Worm (Caenorhabditis elegans): ENCODE results near the gene apt-9.

The apt-9 gene

DNA sequence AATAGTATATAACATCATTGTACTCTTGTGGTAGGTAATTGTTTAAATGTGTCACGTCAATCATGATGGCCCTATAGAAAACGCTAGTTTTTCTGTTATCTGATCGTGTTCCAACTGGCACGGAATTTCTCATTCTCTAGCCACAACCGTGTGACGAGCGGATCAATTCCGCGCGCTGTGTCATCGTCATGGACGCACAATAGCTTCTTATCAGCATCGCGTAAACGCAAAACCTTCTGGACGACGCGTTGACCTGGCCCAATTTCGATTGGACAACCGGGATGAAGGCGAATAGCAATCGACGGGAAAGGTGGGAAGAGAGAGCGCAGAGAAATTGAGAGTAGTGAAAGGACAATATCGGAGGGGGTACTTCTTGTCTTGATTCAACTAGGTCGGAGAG is 11.3 kb upstream of the apt-9 start, which contains the start of gene lpr-3:
lpr-3 (plus strand) TSS at position 374 of the 400 bp plus-strand sequence.
- no peak for TF ChIP-seq dmd-4 (tag; optimal IDR thresholded peaks at IDR 0.05; ENCODE audit: borderline replicate concordance)
- no peak for TF ChIP-seq madf-2 (tag; optimal IDR thresholded peaks at IDR 0.05)
- TF ChIP-seq ahr-1 (tag; optimal IDR thresholded peaks at IDR 0.05) = no peak
- no peak for TF ChIP-seq sdc-2 (tag; optimal IDR thresholded peaks at IDR 0.05)
- no peak for TF ChIP-seq ceh-30 (tag; optimal IDR thresholded peaks at IDR 0.05)
- no peak for TF ChIP-seq pax-1 (tag; optimal IDR thresholded peaks at IDR 0.05)
- no peak for TF ChIP-seq ceh-19 (GFP tag; optimal IDR thresholded peaks at IDR 0.05)
- TF ChIP-seq eyg-1 (tag; optimal IDR thresholded peaks at IDR 0.05) = no peak
- TF ChIP-seq elt-2 (tag; optimal IDR thresholded peaks at IDR 0.05) = no peak
- TF ChIP-seq ama-1 (optimal IDR thresholded peaks at IDR 0.05) = no peak
- no peak for TF ChIP-seq ceh-24 (tag; optimal IDR thresholded peaks at IDR 0.05)
- TF ChIP-seq fax-1 (tag; optimal IDR thresholded peaks at IDR 0.05) = no peak
- peak; percentile 4 for TF ChIP-seq ceh-31 (tag; optimal IDR thresholded peaks at IDR 0.05)
- TF ChIP-seq ceh-34 (tag; optimal IDR thresholded peaks at IDR 0.05) = no peak
- no peak for TF ChIP-seq ceh-14 (tag; optimal IDR thresholded peaks at IDR 0.05)
- no peak for TF ChIP-seq pha-4 (tag; optimal IDR thresholded peaks at IDR 0.05)
- TF ChIP-seq nfya-1 (tag; optimal IDR thresholded peaks at IDR 0.05) = peak; percentile 54
- TF ChIP-seq ztf-16 (tag; optimal IDR thresholded peaks at IDR 0.05) = no peak
- TF ChIP-seq pqm-1 (tag; optimal IDR thresholded peaks at IDR 0.05) = no peak
- TF ChIP-seq che-1 (tag; optimal IDR thresholded peaks at IDR 0.05) = no peak
- no peak for TF ChIP-seq npax-4 (tag; optimal IDR thresholded peaks at IDR 0.05)
- no peak for TF ChIP-seq dve-1 (tag; optimal IDR thresholded peaks at IDR 0.05)
- TF ChIP-seq rnt-1 (tag; optimal IDR thresholded peaks at IDR 0.05) = peak; percentile 74
- TF ChIP-seq unc-55 (GFP tag; optimal IDR thresholded peaks at IDR 0.05) = peak; percentile 63
- TF ChIP-seq hlh-8 (tag; optimal IDR thresholded peaks at IDR 0.05) = no peak
- no peak for TF ChIP-seq C08G9.2 (tag; optimal IDR thresholded peaks at IDR 0.05)
- TF ChIP-seq ceh-2 (tag; optimal IDR thresholded peaks at IDR 0.05) = no peak
- TF ChIP-seq F13H6.1 (tag; optimal IDR thresholded peaks at IDR 0.05) = no peak
- no peak for TF ChIP-seq sox-2 (GFP tag; IDR thresholded peaks at IDR 0.05)
- TF ChIP-seq pros-1 (tag; optimal IDR thresholded peaks at IDR 0.05) = peak; percentile 0

- TF ChIP-seq ceh-31 (tag; optimal IDR thresholded peaks at IDR 0.05) = peak; percentile 2
- peak; percentile 19 for TF ChIP-seq ama-1 (optimal IDR thresholded peaks at IDR 0.05)
- no peak for TF ChIP-seq dve-1 (tag; optimal IDR thresholded peaks at IDR 0.05)
These were observed 8.6 kb upstream of the apt-9 start, which contains the start of gene lpr-6 for ce11 chrX:11059744-11060143. lpr-6 (plus strand) TSS chrX:11059994.

ce11 chrX:11060940-11061339 is 7.4 kb upstream of the apt-9 start:
- no peak for TF ChIP-seq tbx-7 (tag; optimal IDR thresholded peaks at IDR 0.05)
- no peak for TF ChIP-seq ztf-16 (tag; optimal IDR thresholded peaks at IDR 0.05)
- no peak for TF ChIP-seq ceh-34 (tag; optimal IDR thresholded peaks at IDR 0.05)
- TF ChIP-seq ceh-22 (tag; optimal IDR thresholded peaks at IDR 0.05) = no peak
- no peak for TF ChIP-seq fax-1 (tag; optimal IDR thresholded peaks at IDR 0.05)
- no peak for TF ChIP-seq unc-3 (GFP tag; conservative IDR thresholded peaks at IDR 0.05)
- no peak for TF ChIP-seq unc-3 (tag; optimal IDR thresholded peaks at IDR 0.05)
- TF ChIP-seq ref-2 (tag; optimal IDR thresholded peaks at IDR 0.05) = no peak
- TF ChIP-seq elt-2 (tag; optimal IDR thresholded peaks at IDR 0.05) = no peak
- TF ChIP-seq rnt-1 (tag; optimal IDR thresholded peaks at IDR 0.05) = no peak
- no peak for TF ChIP-seq npax-4 (tag; optimal IDR thresholded peaks at IDR 0.05)
- no peak for TF ChIP-seq ceh-24 (tag; optimal IDR thresholded peaks at IDR 0.05)
- no peak for TF ChIP-seq pros-1 (tag; optimal IDR thresholded peaks at IDR 0.05)
- no peak for TF ChIP-seq sdc-2 (tag; optimal IDR thresholded peaks at IDR 0.05)
- TF ChIP-seq ceh-6 (GFP tag; optimal IDR thresholded peaks at IDR 0.05) = no peak
- no peak for TF ChIP-seq ceh-48 (tag; optimal IDR thresholded peaks at IDR 0.05)
- no peak for TF ChIP-seq ceh-31 (tag; optimal IDR thresholded peaks at IDR 0.05)
- TF ChIP-seq nhr-232 (tag; optimal IDR thresholded peaks at IDR 0.05) = no peak
- TF ChIP-seq fkh-10 (GFP tag; optimal IDR thresholded peaks at IDR 0.05) = no peak
- no peak for TF ChIP-seq unc-86 (tag; optimal IDR thresholded peaks at IDR 0.05)
- TF ChIP-seq hlh-15 (tag; optimal IDR thresholded peaks at IDR 0.05) = no peak

Measured in whole organism, late embryonic.